Worm (Caenorhabditis elegans): ENCODE data around the gene tsp-11.

The tsp-11 gene

ce11 chrX:9204986-9205385 lies 42.0 kb downstream of the tsp-11 start:
- TF ChIP-seq scrt-1 (GFP tag; IDR thresholded peaks at IDR 0.05) = no peak
- no peak for TF ChIP-seq ets-7 (tag; optimal IDR thresholded peaks at IDR 0.05)
- no peak for TF ChIP-seq pes-1 (GFP tag; IDR thresholded peaks at IDR 0.05)
- no peak for TF ChIP-seq tbx-11 (GFP tag; IDR thresholded peaks at IDR 0.05)
- TF ChIP-seq aly-1 (tag; optimal IDR thresholded peaks at IDR 0.05) = no peak
- no peak for TF ChIP-seq tra-4 (tag; optimal IDR thresholded peaks at IDR 0.05)
- no peak for TF ChIP-seq hnd-1 (tag; optimal IDR thresholded peaks at IDR 0.05)
- no peak for TF ChIP-seq ama-1 (optimal IDR thresholded peaks at IDR 0.05)
- no peak for TF ChIP-seq ceh-13 (GFP tag; optimal IDR thresholded peaks at IDR 0.05)
- no peak for TF ChIP-seq hmbx-1 (tag; optimal IDR thresholded peaks at IDR 0.05)
- TF ChIP-seq tbx-37 (GFP tag; conservative IDR thresholded peaks at IDR 0.05) = no peak
- no peak for TF ChIP-seq flt-1 (GFP tag; IDR thresholded peaks at IDR 0.05)

- TF ChIP-seq ets-7 (tag; optimal IDR thresholded peaks at IDR 0.05) = no peak
Measured at ce11 chrX:9206731-9207130, 43.8 kb downstream of the tsp-11 start.

ce11 chrX:9208492-9208891 lies 45.5 kb downstream of the tsp-11 start:
- no peak for TF ChIP-seq pes-1 (GFP tag; IDR thresholded peaks at IDR 0.05)

ce11 chrX:9208933-9209332 lies 46.0 kb downstream of the tsp-11 start:
- TF ChIP-seq ceh-36 (tag; optimal IDR thresholded peaks at IDR 0.05) (no peak), scrt-1 (GFP tag; IDR thresholded peaks at IDR 0.05) (no peak), F13C5.2 (tag; optimal IDR thresholded peaks at IDR 0.05) (no peak), B0310.2 (tag; optimal IDR thresholded peaks at IDR 0.05) (no peak), hmbx-1 (tag; optimal IDR thresholded peaks at IDR 0.05) (no peak), aly-1 (tag; optimal IDR thresholded peaks at IDR 0.05) (no peak), sea-1 (GFP tag; conservative IDR thresholded peaks at IDR 0.05) (no peak), tra-4 (tag; optimal IDR thresholded peaks at IDR 0.05) (no peak), tbx-11 (GFP tag; IDR thresholded peaks at IDR 0.05) (no peak), ets-7 (tag; optimal IDR thresholded peaks at IDR 0.05) (no peak), ceh-13 (GFP tag; optimal IDR thresholded peaks at IDR 0.05) (no peak), tbx-37 (GFP tag; conservative IDR thresholded peaks at IDR 0.05) (no peak), pes-1 (GFP tag; IDR thresholded peaks at IDR 0.05) (no peak)

- TF ChIP-seq sea-1 (GFP tag; conservative IDR thresholded peaks at IDR 0.05) (no peak), flt-1 (GFP tag; IDR thresholded peaks at IDR 0.05) (no peak), F13C5.2 (tag; optimal IDR thresholded peaks at IDR 0.05) (no peak), pes-1 (GFP tag; IDR thresholded peaks at IDR 0.05) (no peak), hmbx-1 (tag; optimal IDR thresholded peaks at IDR 0.05) (no peak), hmg-4 (GFP tag; optimal IDR thresholded peaks at IDR 0.05) (no peak), hnd-1 (tag; optimal IDR thresholded peaks at IDR 0.05) (no peak), ceh-13 (GFP tag; optimal IDR thresholded peaks at IDR 0.05) (no peak), ets-7 (tag; optimal IDR thresholded peaks at IDR 0.05) (no peak), ama-1 (optimal IDR thresholded peaks at IDR 0.05) (no peak), tra-4 (tag; optimal IDR thresholded peaks at IDR 0.05) (no peak), scrt-1 (GFP tag; IDR thresholded peaks at IDR 0.05) (no peak), aly-1 (tag; optimal IDR thresholded peaks at IDR 0.05) (no peak), B0310.2 (tag; optimal IDR thresholded peaks at IDR 0.05) (no peak), tbx-37 (GFP tag; conservative IDR thresholded peaks at IDR 0.05) (no peak), tbx-11 (GFP tag; IDR thresholded peaks at IDR 0.05) (no peak), ceh-36 (tag; optimal IDR thresholded peaks at IDR 0.05) (no peak)
Measured at ce11 chrX:9210086-9210485, 47.1 kb downstream of the tsp-11 start.

- TF ChIP-seq ceh-36 (tag; optimal IDR thresholded peaks at IDR 0.05) = no peak
- TF ChIP-seq tbx-11 (GFP tag; IDR thresholded peaks at IDR 0.05) = no peak
- no peak for TF ChIP-seq tra-4 (tag; optimal IDR thresholded peaks at IDR 0.05)
- TF ChIP-seq ceh-13 (GFP tag; optimal IDR thresholded peaks at IDR 0.05) = no peak
- TF ChIP-seq hnd-1 (tag; optimal IDR thresholded peaks at IDR 0.05) = no peak
- TF ChIP-seq pes-1 (GFP tag; IDR thresholded peaks at IDR 0.05) = no peak
- TF ChIP-seq F13C5.2 (tag; optimal IDR thresholded peaks at IDR 0.05) = no peak
- no peak for TF ChIP-seq ama-1 (optimal IDR thresholded peaks at IDR 0.05)
- no peak for TF ChIP-seq B0310.2 (tag; optimal IDR thresholded peaks at IDR 0.05)
- no peak for TF ChIP-seq hmg-4 (GFP tag; optimal IDR thresholded peaks at IDR 0.05)
- TF ChIP-seq hmbx-1 (tag; optimal IDR thresholded peaks at IDR 0.05) = no peak
- TF ChIP-seq scrt-1 (GFP tag; IDR thresholded peaks at IDR 0.05) = no peak
- no peak for TF ChIP-seq sea-1 (GFP tag; conservative IDR thresholded peaks at IDR 0.05)
- no peak for TF ChIP-seq aly-1 (tag; optimal IDR thresholded peaks at IDR 0.05)
- TF ChIP-seq flt-1 (GFP tag; IDR thresholded peaks at IDR 0.05) = no peak
- TF ChIP-seq tbx-37 (GFP tag; conservative IDR thresholded peaks at IDR 0.05) = no peak
- no peak for TF ChIP-seq ets-7 (tag; optimal IDR thresholded peaks at IDR 0.05)
Measured at ce11 chrX:9212675-9213074, 49.7 kb downstream of the tsp-11 start.

ce11 chrX:9213873-9214341 lies 50.9 kb downstream of the tsp-11 start, which contains the start of gene C35B8.3:
Gene C35B8.3, plus strand, starts transcription at chrX:9213923.
- TF ChIP-seq pes-1 (GFP tag; IDR thresholded peaks at IDR 0.05) = no peak
- TF ChIP-seq hmbx-1 (tag; optimal IDR thresholded peaks at IDR 0.05) = no peak
- no peak for TF ChIP-seq ceh-13 (GFP tag; optimal IDR thresholded peaks at IDR 0.05)
- TF ChIP-seq scrt-1 (GFP tag; IDR thresholded peaks at IDR 0.05) = no peak
- TF ChIP-seq hnd-1 (tag; optimal IDR thresholded peaks at IDR 0.05) = no peak
- no peak for TF ChIP-seq F13C5.2 (tag; optimal IDR thresholded peaks at IDR 0.05)
- no peak for TF ChIP-seq ets-7 (tag; optimal IDR thresholded peaks at IDR 0.05)
- no peak for TF ChIP-seq flt-1 (GFP tag; IDR thresholded peaks at IDR 0.05)
- no peak for TF ChIP-seq tbx-37 (GFP tag; conservative IDR thresholded peaks at IDR 0.05)
- no peak for TF ChIP-seq sea-1 (GFP tag; conservative IDR thresholded peaks at IDR 0.05)
- no peak for TF ChIP-seq hmg-4 (GFP tag; optimal IDR thresholded peaks at IDR 0.05)
- TF ChIP-seq tbx-11 (GFP tag; IDR thresholded peaks at IDR 0.05) = no peak
